Worm (Caenorhabditis elegans) whole organism, L4/young adult: ENCODE results near the gene W02D7.12.

Experiments
- W03F9.2 ChIP-seq: fragments of 150-350 bp; optimal IDR thresholded peaks from 2 replicates; lab custom pipeline; 2014; ENCODE audit warnings: missing biosample characterization, missing genetic modification characterization
- dao-5 ChIP-seq: sonication (generic microtip); optimal IDR thresholded peaks from 2 replicates; lab custom pipeline; 2016; ENCODE audit warnings: missing genotype, missing genetic modification characterization, moderate library complexity, missing compliant biosample characterization
- him-1 ChIP-seq: sonication (generic microtip); optimal IDR thresholded peaks from 2 replicates; lab custom pipeline; 2016; ENCODE audit warnings: missing genotype, missing genetic modification reagents, missing genetic modification characterization, missing compliant biosample characterization

DNA sequence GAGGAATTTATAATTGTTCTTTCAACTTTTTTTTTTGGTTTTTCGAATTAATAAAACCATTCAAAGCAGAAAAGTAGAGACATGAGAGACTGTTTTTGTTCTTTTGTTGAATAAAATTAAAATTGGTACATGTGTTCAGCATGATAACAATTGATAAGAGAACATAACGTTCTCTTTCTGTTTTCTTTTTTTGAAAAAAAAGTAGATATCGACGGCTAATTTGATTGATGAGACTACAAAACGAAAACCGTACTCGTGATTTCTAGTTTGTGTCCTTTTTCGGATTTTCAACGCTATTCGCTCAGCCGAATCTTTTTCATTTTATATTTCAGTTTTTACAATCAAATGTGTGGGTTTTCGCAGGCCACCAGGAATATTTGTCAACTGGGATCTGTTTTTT is 34.1 kb downstream of the W02D7.12 start, which contains the start of gene C08D8.1:
- TF ChIP-seq dao-5 (tag; lab: Kevin White, UChicago) (no peak), W03F9.2 (tag; lab: Kevin White, UChicago) (no peak), him-1 (no peak)
